In the genomic region with DNA sequence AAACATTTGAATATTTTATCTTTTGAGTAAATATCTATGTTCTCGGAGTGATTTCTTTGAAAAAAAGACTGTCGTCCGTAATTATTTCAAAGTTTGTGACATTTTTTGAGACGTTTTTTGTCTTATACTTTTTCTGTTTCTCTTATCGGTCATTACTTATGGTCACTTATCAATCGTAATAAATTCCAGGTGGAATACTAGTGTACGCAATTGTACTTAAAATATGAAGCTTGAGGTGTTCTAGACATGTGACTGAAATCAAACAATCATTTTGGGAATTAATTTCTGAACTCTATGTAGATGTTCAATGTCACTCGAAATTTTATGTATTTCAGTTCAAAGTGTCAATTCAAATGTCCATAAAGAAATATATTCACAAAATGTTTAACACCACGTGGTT, we compare ENCODE assay signal across 4 worm cellular contexts.
TF ChIP-seq lines count a peak whose summit lies in the region.

No protein-coding gene starts in this region.

TF ChIP-seq in whole organism, L1 larva, 84 proteins besides CTCF, POLR2A, EP300 and RAD21:
- peak; percentile 52 for TF ChIP-seq elt-2 (tag; optimal IDR thresholded peaks at IDR 0.05; lab: Kevin White, UChicago)
- TF ChIP-seq irx-1 (tag; optimal IDR thresholded peaks at IDR 0.05; lab: Kevin White, UChicago): no peak

TF ChIP-seq in whole organism, L3 larva, 47 proteins besides CTCF, POLR2A, EP300 and RAD21:
- TF ChIP-seq ceh-28 (tag; optimal IDR thresholded peaks at IDR 0.05; lab: Kevin White, UChicago) (no peak), elt-2 (tag; optimal IDR thresholded peaks at IDR 0.05; lab: Kevin White, UChicago) (peak; percentile 54), ztf-4 (tag; optimal IDR thresholded peaks at IDR 0.05; lab: Kevin White, UChicago) (no peak)

TF ChIP-seq in whole organism, L4 larva, 104 proteins besides CTCF, POLR2A, EP300 and RAD21:
- TF ChIP-seq nhr-28 (tag; optimal IDR thresholded peaks at IDR 0.05; lab: Kevin White, UChicago) (peak; percentile 18), vab-7 (GFP tag; IDR thresholded peaks at IDR 0.05; lab: Robert Waterston, UW) (no peak)

TF ChIP-seq in whole organism, young adult, 124 proteins besides CTCF, POLR2A, EP300 and RAD21:
- TF ChIP-seq snpc-1.1 (tag; optimal IDR thresholded peaks at IDR 0.05; lab: Kevin White, UChicago; ENCODE audit: insufficient read depth) (no peak), nhr-80 (tag; optimal IDR thresholded peaks at IDR 0.05; lab: Kevin White, UChicago) (peak; percentile 50)
